Fruit fly (Drosophila melanogaster) whole organism, prepupa: ENCODE data around the gene RpS7.
A peak's percentile ranks its signal among the peaks of the same experiment; 100 is the strongest.

ENCODE experiments used
- Blimp-1 ChIP-seq: fragments of 200-800 bp; sonication (Bioruptor generic); optimal IDR thresholded peaks from 3 replicates; lab custom pipeline; 2017; ENCODE audit warnings: missing biosample characterization, missing genetic modification characterization, mild to moderate bottlenecking, moderate library complexity, missing genetic modification reagents
- CG10631 ChIP-seq: fragments of 200-800 bp; sonication (Bioruptor generic); optimal IDR thresholded peaks from 2 replicates; lab custom pipeline; 2016; ENCODE audit warnings: missing biosample characterization, missing genetic modification characterization
- CG10669 ChIP-seq: fragments of 200-800 bp; sonication (Bioruptor generic); optimal IDR thresholded peaks from 3 replicates; lab custom pipeline; 2018; ENCODE audit warnings: missing biosample characterization, mild to moderate bottlenecking, missing genetic modification characterization, moderate library complexity
- CG11294 ChIP-seq: fragments of 200-800 bp; sonication (Bioruptor generic); IDR thresholded peaks from 2 replicates; pipeline ENCODE4 v1.3.6; 2022; ENCODE audit warnings: missing biosample characterization, missing genetic modification characterization
- CG11762 ChIP-seq: fragments of 200-800 bp; sonication (Bioruptor generic); optimal IDR thresholded peaks from 3 replicates; lab custom pipeline; 2016; ENCODE audit warnings: missing biosample characterization, missing genetic modification characterization; ENCODE audit not compliant: insufficient read depth
- CG15336 ChIP-seq: fragments of 200-800 bp; sonication (Bioruptor generic); IDR thresholded peaks from 2 replicates; pipeline ENCODE4 v1.3.6; 2022; ENCODE audit warnings: missing biosample characterization, missing genetic modification characterization
- CG1621 ChIP-seq: fragments of 200-800 bp; sonication (Bioruptor generic); optimal IDR thresholded peaks from 3 replicates; lab custom pipeline; 2018; ENCODE audit warnings: missing biosample characterization, mild to moderate bottlenecking, missing genetic modification characterization
- CG16779 ChIP-seq: fragments of 200-800 bp; sonication (Bioruptor generic); optimal IDR thresholded peaks from 3 replicates; lab custom pipeline; 2017; ENCODE audit warnings: missing biosample characterization, mild to moderate bottlenecking, missing genetic modification characterization
- CG3032 ChIP-seq: fragments of 200-800 bp; optimal IDR thresholded peaks from 2 replicates; lab custom pipeline; 2019; ENCODE audit warnings: missing biosample characterization, mild to moderate bottlenecking, missing genetic modification characterization, moderate library complexity
- CG31627 ChIP-seq: fragments of 200-800 bp; sonication (Bioruptor generic); optimal IDR thresholded peaks from 3 replicates; lab custom pipeline; 2016; ENCODE audit warnings: missing biosample characterization, missing genetic modification characterization
- CG32006 ChIP-seq: fragments of 200-800 bp; sonication (Bioruptor generic); optimal IDR thresholded peaks from 3 replicates; lab custom pipeline; 2017; ENCODE audit warnings: missing biosample characterization, mild to moderate bottlenecking, missing genetic modification characterization
- CG3919 ChIP-seq: fragments of 200-800 bp; sonication (Bioruptor generic); optimal IDR thresholded peaks from 3 replicates; lab custom pipeline; 2016; ENCODE audit warnings: missing biosample characterization, missing genetic modification characterization
- CG6163 ChIP-seq: fragments of 200-800 bp; sonication (Bioruptor generic); IDR thresholded peaks from 3 replicates; pipeline ENCODE4 v1.3.6; 2022; ENCODE audit warnings: missing biosample characterization, missing genetic modification characterization
- CG6276 ChIP-seq: fragments of 200-800 bp; sonication (Bioruptor generic); optimal IDR thresholded peaks from 2 replicates; lab custom pipeline; 2017; ENCODE audit warnings: missing biosample characterization, mild to moderate bottlenecking, missing genetic modification characterization
- CG6808 ChIP-seq: fragments of 200-800 bp; sonication (Bioruptor generic); optimal IDR thresholded peaks from 3 replicates; lab custom pipeline; 2017; ENCODE audit warnings: missing biosample characterization, missing genetic modification characterization, mild to moderate bottlenecking, moderate library complexity, missing genetic modification reagents
- CG6854 ChIP-seq: fragments of 200-800 bp; sonication (Bioruptor generic); optimal IDR thresholded peaks from 2 replicates; lab custom pipeline; 2017; ENCODE audit warnings: missing biosample characterization, mild to moderate bottlenecking, missing genetic modification characterization
- CG8319 ChIP-seq: fragments of 200-800 bp; sonication (Bioruptor generic); optimal IDR thresholded peaks from 3 replicates; lab custom pipeline; 2016; ENCODE audit warnings: missing biosample characterization, missing genetic modification characterization
- Eip75B ChIP-seq: fragments of 200-800 bp; sonication (Bioruptor generic); optimal IDR thresholded peaks from 3 replicates; lab custom pipeline; 2016; ENCODE audit warnings: missing biosample characterization, missing genetic modification characterization
- Eip78C ChIP-seq: fragments of 200-800 bp; sonication (Bioruptor generic); peaks from one replicate; lab custom pipeline; 2016; ENCODE audit warnings: missing biosample characterization, missing genetic modification characterization
- Eip93F ChIP-seq: fragments of 200-800 bp; sonication (Bioruptor generic); optimal IDR thresholded peaks from 2 replicates; lab custom pipeline; 2016; ENCODE audit warnings: missing biosample characterization, mild to moderate bottlenecking, missing genetic modification characterization
- Ets21C ChIP-seq: fragments of 200-800 bp; sonication (Bioruptor generic); optimal IDR thresholded peaks from 3 replicates; lab custom pipeline; 2016; ENCODE audit warnings: missing biosample characterization, missing genetic modification characterization
- Ets96B ChIP-seq: fragments of 200-800 bp; optimal IDR thresholded peaks from 2 replicates; lab custom pipeline; 2019; ENCODE audit warnings: missing biosample characterization, mild to moderate bottlenecking, missing genetic modification characterization, moderate library complexity
- Gug ChIP-seq: fragments of 200-800 bp; sonication (Bioruptor generic); IDR thresholded peaks from 2 replicates; pipeline ENCODE4 v1.3.6; 2022; ENCODE audit warnings: missing biosample characterization, missing genetic modification characterization
- Hr39 ChIP-seq: fragments of 200-800 bp; sonication (Bioruptor generic); optimal IDR thresholded peaks from 2 replicates; lab custom pipeline; 2016; ENCODE audit warnings: missing biosample characterization, missing genetic modification characterization
- Hr4 ChIP-seq: fragments of 200-800 bp; sonication (Bioruptor generic); optimal IDR thresholded peaks from 3 replicates; lab custom pipeline; 2016; ENCODE audit warnings: missing biosample characterization, missing genetic modification characterization
- OdsH ChIP-seq: fragments of 200-800 bp; sonication (Bioruptor generic); optimal IDR thresholded peaks from 3 replicates; lab custom pipeline; 2016; ENCODE audit warnings: missing biosample characterization, missing genetic modification characterization
- Sox14 ChIP-seq: fragments of 200-800 bp; sonication (Bioruptor generic); optimal IDR thresholded peaks from 3 replicates; lab custom pipeline; 2016; ENCODE audit warnings: missing biosample characterization, missing genetic modification characterization
- achi ChIP-seq: fragments of 200-800 bp; sonication (Bioruptor generic); optimal IDR thresholded peaks from 3 replicates; lab custom pipeline; 2016; ENCODE audit warnings: missing biosample characterization, missing genetic modification characterization
- acj6 ChIP-seq: fragments of 200-800 bp; sonication (Bioruptor generic); optimal IDR thresholded peaks from 3 replicates; lab custom pipeline; 2016; ENCODE audit warnings: missing biosample characterization, missing genetic modification characterization
- cyc ChIP-seq: fragments of 200-800 bp; sonication (Bioruptor generic); optimal IDR thresholded peaks from 3 replicates; lab custom pipeline; 2016; ENCODE audit warnings: missing biosample characterization, missing genetic modification characterization
- eg ChIP-seq: fragments of 200-800 bp; sonication (Bioruptor generic); IDR thresholded peaks from 3 replicates; pipeline ENCODE4 v1.3.6; 2022; ENCODE audit warnings: missing biosample characterization, missing genetic modification characterization
- esn ChIP-seq: fragments of 200-800 bp; sonication (Bioruptor generic); optimal IDR thresholded peaks from 2 replicates; lab custom pipeline; 2016; ENCODE audit warnings: missing biosample characterization, mild to moderate bottlenecking, missing genetic modification characterization, moderate library complexity
- fkh ChIP-seq: fragments of 200-800 bp; sonication (Bioruptor generic); optimal IDR thresholded peaks from 3 replicates; lab custom pipeline; 2017; ENCODE audit warnings: missing biosample characterization, mild to moderate bottlenecking, missing genetic modification characterization, moderate library complexity
- lz ChIP-seq: fragments of 200-800 bp; sonication (Bioruptor generic); optimal IDR thresholded peaks from 3 replicates; lab custom pipeline; 2016; ENCODE audit warnings: missing biosample characterization, missing genetic modification characterization
- net ChIP-seq: fragments of 200-800 bp; sonication (Bioruptor generic); optimal IDR thresholded peaks from 3 replicates; lab custom pipeline; 2016; ENCODE audit warnings: missing biosample characterization, missing genetic modification characterization
- pdm3 ChIP-seq: fragments of 200-800 bp; sonication (Bioruptor generic); optimal IDR thresholded peaks from 3 replicates; lab custom pipeline; 2016; ENCODE audit warnings: missing biosample characterization, missing genetic modification characterization
- salr ChIP-seq, 2 experiments: fragments of 200-800 bp; sonication (Bioruptor generic); optimal IDR thresholded peaks; 3 replicates each; lab custom pipeline; 2016 to 2018; ENCODE audit warnings: missing biosample characterization in 2 of 2, missing genetic modification characterization in 2 of 2, mild to moderate bottlenecking in 1 of 2
- spab ChIP-seq: fragments of 200-800 bp; sonication (Bioruptor generic); optimal IDR thresholded peaks from 2 replicates; lab custom pipeline; 2017; ENCODE audit warnings: missing biosample characterization, mild to moderate bottlenecking, missing genetic modification characterization, missing genetic modification reagents
- ss ChIP-seq, 2 experiments: fragments of 200-800 bp; sonication (Bioruptor generic); optimal IDR thresholded peaks; 2 replicates in 1 of 2; 3 replicates in 1 of 2; lab custom pipeline; 2017 to 2018; ENCODE audit warnings: mild to moderate bottlenecking in 2 of 2, missing biosample characterization in 2 of 2, missing genetic modification characterization in 2 of 2, moderate library complexity in 1 of 2
- svp ChIP-seq: fragments of 200-800 bp; sonication (Bioruptor generic); peaks from one replicate; lab custom pipeline; 2016; ENCODE audit warnings: missing biosample characterization, missing genetic modification characterization
- topi ChIP-seq: fragments of 200-800 bp; sonication (Bioruptor generic); optimal IDR thresholded peaks from 3 replicates; lab custom pipeline; 2016; ENCODE audit warnings: missing biosample characterization, missing genetic modification characterization
- vri ChIP-seq: fragments of 200-800 bp; sonication (Bioruptor generic); optimal IDR thresholded peaks from 3 replicates; lab custom pipeline; 2016; ENCODE audit warnings: missing biosample characterization, mild to moderate bottlenecking, missing genetic modification characterization

RpS7 gene

dm6 chr3R:30196128-30196527, 12.7 kb downstream of the RpS7 start, which contains the start of gene CG15531:
TSS of gene CG15531 (minus strand) at chr3R:30196228.
- TF ChIP-seq CG16779 (tag; lab: Kevin White, UChicago), result no peak
- no peak for TF ChIP-seq CG10669 (GFP tag; lab: Kevin White, UChicago)
- TF ChIP-seq eg (GFP tag; lab: Robert Waterston, UW), result no peak
- TF ChIP-seq, all 60 proteins: peak for 0

dm6 chr3R:30195606-30196049, 13.2 kb downstream of the RpS7 start:
- TF ChIP-seq pdm3 (GFP tag; lab: Kevin White, UChicago) (peak; percentile 40), svp (GFP tag; lab: Kevin White, UChicago) (peak; percentile 83), CG3032 (tag; lab: Kevin White, UChicago) (peak; percentile 26), Gug (0 out of 2 replicates have a peak, but pooled peaks have one; percentile 30), CG15336 (GFP tag; lab: Robert Waterston, UW) (peak; percentile 34; the same call in 1 of the 2 replicates), OdsH (GFP tag; lab: Kevin White, UChicago) (peak; percentile 17), CG3919 (peak; percentile 12), CG10631 (peak; percentile 29), topi (GFP tag; lab: Kevin White, UChicago) (no peak), CG8319 (GFP tag; lab: Kevin White, UChicago) (no peak), CG31627 (GFP tag; lab: Kevin White, UChicago) (peak; percentile 49), lz (peak; percentile 44), CG6808 (GFP tag; lab: Kevin White, UChicago) (no peak), CG32006 (GFP tag; lab: Kevin White, UChicago) (peak; percentile 23), Sox14 (GFP tag; lab: Kevin White, UChicago) (peak; percentile 23), acj6 (GFP tag; lab: Kevin White, UChicago) (peak; percentile 5), achi (GFP tag; lab: Kevin White, UChicago) (peak; percentile 6), CG6276 (GFP tag; lab: Kevin White, UChicago) (no peak), CG11294 (GFP tag; lab: Robert Waterston, UW) (no peak), esn (GFP tag; lab: Kevin White, UChicago) (peak; percentile 20), CG6163 (GFP tag; lab: Robert Waterston, UW) (peak; percentile 53; the same call in 2 of the 3 replicates), Hr39 (GFP tag; lab: Kevin White, UChicago) (peak; percentile 26), eg (GFP tag; lab: Robert Waterston, UW) (peak; percentile 68)

dm6 chr3R:30193826-30194225, 15.0 kb downstream of the RpS7 start:
- TF ChIP-seq fkh (GFP tag; lab: Kevin White, UChicago) (peak; percentile 44), CG11762 (GFP tag; lab: Kevin White, UChicago) (no peak), Eip75B (no peak), Eip93F (GFP tag; lab: Kevin White, UChicago) (no peak), Eip78C (GFP tag; lab: Kevin White, UChicago) (no peak), salr (GFP tag; optimal IDR thresholded peaks at IDR 0.05; lab: Kevin White, UChicago) (no peak)

- TF ChIP-seq eg (GFP tag; lab: Robert Waterston, UW), result no peak
- no peak for TF ChIP-seq CG1621 (tag; lab: Kevin White, UChicago)
- 0 out of 3 replicates have a peak, but pooled peaks have one; percentile 11 for TF ChIP-seq CG6163 (GFP tag; lab: Robert Waterston, UW)
- TF ChIP-seq Blimp-1, result no peak
- peak; percentile 95 for TF ChIP-seq svp (GFP tag; lab: Kevin White, UChicago)
- peak; percentile 4 for TF ChIP-seq vri
- TF ChIP-seq CG31627 (GFP tag; lab: Kevin White, UChicago), result peak; percentile 84
- TF ChIP-seq topi (GFP tag; lab: Kevin White, UChicago), result peak; percentile 87
- no peak for TF ChIP-seq CG15336 (GFP tag; lab: Robert Waterston, UW)
- peak; percentile 74 for TF ChIP-seq cyc (GFP tag; lab: Kevin White, UChicago)
- TF ChIP-seq Eip75B, result peak; percentile 74
- TF ChIP-seq net, result peak; percentile 71
- peak; percentile 63 for TF ChIP-seq Ets21C (GFP tag; lab: Kevin White, UChicago)
- peak; percentile 77 for TF ChIP-seq Sox14 (GFP tag; lab: Kevin White, UChicago)
- TF ChIP-seq spab (GFP tag; lab: Kevin White, UChicago), result peak; percentile 30
- TF ChIP-seq CG6276 (GFP tag; lab: Kevin White, UChicago), result peak; percentile 26
- TF ChIP-seq CG6854, result no peak
- TF ChIP-seq ss (GFP tag; optimal IDR thresholded peaks at IDR 0.05; lab: Kevin White, UChicago), result peak; percentile 58 to 59
- TF ChIP-seq CG6808 (GFP tag; lab: Kevin White, UChicago), result peak; percentile 15
- peak; percentile 76 for TF ChIP-seq CG32006 (GFP tag; lab: Kevin White, UChicago)
- peak; percentile 4 for TF ChIP-seq CG10669 (GFP tag; lab: Kevin White, UChicago)
- TF ChIP-seq pdm3 (GFP tag; lab: Kevin White, UChicago), result peak; percentile 73
- TF ChIP-seq Ets96B (tag; lab: Kevin White, UChicago), result no peak
- peak; percentile 85 for TF ChIP-seq esn (GFP tag; lab: Kevin White, UChicago)
- peak; percentile 1 for TF ChIP-seq Hr4 (GFP tag; lab: Kevin White, UChicago)
- peak in 1 of 2 experiments; percentile 52 for TF ChIP-seq salr (GFP tag; optimal IDR thresholded peaks at IDR 0.05; lab: Kevin White, UChicago)
- TF ChIP-seq Gug, result no peak
- TF ChIP-seq OdsH (GFP tag; lab: Kevin White, UChicago), result peak; percentile 67
- TF ChIP-seq fkh (GFP tag; lab: Kevin White, UChicago), result no peak
These were observed 17.4 kb downstream of the RpS7 start for dm6 chr3R:30191462-30191874.
